Fruit fly (Drosophila melanogaster) whole organism, embryonic: Measurements from ENCODE around the gene Dscam3.
A peak's percentile ranks its signal among the peaks of the same experiment; 100 is the strongest.

ENCODE experiments used
- Blimp-1 ChIP-seq: fragments of 200-800 bp; sonication (Bioruptor generic); optimal IDR thresholded peaks from 3 replicates; lab custom pipeline; 2018; ENCODE audit warnings: missing biosample characterization, missing genetic modification characterization, mild to moderate bottlenecking, moderate library complexity, missing genetic modification reagents
- CG12299 ChIP-seq: fragments of 200-800 bp; sonication (Bioruptor generic); optimal IDR thresholded peaks from 2 replicates; lab custom pipeline; 2018; ENCODE audit warnings: missing biosample characterization, mild to moderate bottlenecking, missing genetic modification characterization
- CG13775 ChIP-seq: fragments of 200-800 bp; sonication (Bioruptor generic); optimal IDR thresholded peaks from 3 replicates; lab custom pipeline; 2017; ENCODE audit warnings: missing biosample characterization, mild to moderate bottlenecking, missing genetic modification characterization
- CG17385 ChIP-seq: fragments of 200-800 bp; sonication (Bioruptor generic); optimal IDR thresholded peaks from 3 replicates; lab custom pipeline; 2018; ENCODE audit warnings: missing biosample characterization, mild to moderate bottlenecking, missing genetic modification characterization
- CG18476 ChIP-seq: fragments of 200-800 bp; sonication (Bioruptor generic); optimal IDR thresholded peaks from 2 replicates; lab custom pipeline; 2016; ENCODE audit warnings: missing biosample characterization, mild to moderate bottlenecking, missing genetic modification characterization
- CG2678 ChIP-seq: fragments of 200-800 bp; sonication (Bioruptor generic); optimal IDR thresholded peaks from 3 replicates; lab custom pipeline; 2019; ENCODE audit warnings: missing biosample characterization, mild to moderate bottlenecking, missing genetic modification characterization, moderate library complexity
- CG3407 ChIP-seq: fragments of 200-800 bp; sonication (Bioruptor generic); optimal IDR thresholded peaks from 2 replicates; lab custom pipeline; 2018; ENCODE audit warnings: missing biosample characterization, mild to moderate bottlenecking, missing genetic modification characterization
- CG4730 ChIP-seq: fragments of 200-800 bp; sonication (Bioruptor generic); IDR thresholded peaks from 2 replicates; pipeline ENCODE4 v1.3.6; 2022; ENCODE audit warnings: missing biosample characterization, missing genetic modification characterization
- CG5180 ChIP-seq: fragments of 200-800 bp; sonication (Bioruptor generic); optimal IDR thresholded peaks from 3 replicates; lab custom pipeline; 2017; ENCODE audit warnings: missing biosample characterization, missing genetic modification characterization, mild to moderate bottlenecking, moderate library complexity, missing genetic modification reagents
- CG5953 ChIP-seq: fragments of 200-800 bp; sonication (Bioruptor generic); IDR thresholded peaks from 2 replicates; pipeline ENCODE4 v1.3.6; 2022; ENCODE audit warnings: missing biosample characterization, missing genetic modification characterization
- CG9437 ChIP-seq: fragments of 200-800 bp; sonication (Bioruptor generic); optimal IDR thresholded peaks from 2 replicates; lab custom pipeline; 2018; ENCODE audit warnings: missing biosample characterization, mild to moderate bottlenecking, missing genetic modification characterization
- CG9932 ChIP-seq: fragments of 200-800 bp; sonication (Bioruptor generic); IDR thresholded peaks from 2 replicates; pipeline ENCODE4 v1.3.6; 2022; ENCODE audit warnings: missing biosample characterization, missing genetic modification characterization
- Dfd ChIP-seq, 2 experiments: fragments of >200 bp; optimal IDR thresholded peaks; 2 replicates each; lab custom pipeline; 2017; ENCODE audit warnings: missing biosample characterization in 2 of 2, missing genetic modification characterization in 2 of 2
- Ets65A ChIP-seq: fragments of 200-800 bp; sonication (Bioruptor generic); peaks from one replicate; lab custom pipeline; 2016; ENCODE audit warnings: missing biosample characterization, missing genetic modification characterization
- Ets97D ChIP-seq: fragments of 200-800 bp; sonication (Bioruptor generic); optimal IDR thresholded peaks from 3 replicates; lab custom pipeline; 2016; ENCODE audit warnings: missing biosample characterization, missing genetic modification characterization
- H2.0 ChIP-seq: fragments of 200-800 bp; sonication (Bioruptor generic); IDR thresholded peaks from 2 replicates; pipeline ENCODE4 v1.3.6; 2022; ENCODE audit warnings: missing biosample characterization, missing genetic modification characterization
- HLH3B ChIP-seq: fragments of 200-800 bp; sonication (Bioruptor generic); IDR thresholded peaks from 2 replicates; pipeline ENCODE4 v1.3.6; 2022; ENCODE audit warnings: missing biosample characterization, missing genetic modification characterization
- HLH4C ChIP-seq: fragments of 200-800 bp; sonication (Bioruptor generic); IDR thresholded peaks from 3 replicates; pipeline ENCODE4 v1.3.6; 2022; ENCODE audit warnings: missing biosample characterization, missing genetic modification characterization; ENCODE audit not compliant: partially characterized antibody
- Lim3 ChIP-seq: fragments of 200-800 bp; sonication (Bioruptor generic); IDR thresholded peaks from 2 replicates; pipeline ENCODE4 v1.3.6; 2022; ENCODE audit warnings: missing biosample characterization, missing genetic modification characterization
- MBD-R2 ChIP-seq: fragments of 200-800 bp; sonication (Bioruptor generic); IDR thresholded peaks from 2 replicates; pipeline ENCODE4 v1.3.6; 2022; ENCODE audit warnings: missing biosample characterization, missing genetic modification characterization
- Med ChIP-seq: fragments of 200-800 bp; sonication (Bioruptor generic); peaks from one replicate; lab custom pipeline; 2016; ENCODE audit warnings: missing biosample characterization, missing genetic modification characterization, mild to moderate bottlenecking, inconsistent platforms, moderate library complexity
- PHDP ChIP-seq: fragments of 200-800 bp; sonication (Bioruptor generic); optimal IDR thresholded peaks from 3 replicates; lab custom pipeline; 2018; ENCODE audit warnings: missing biosample characterization, mild to moderate bottlenecking, missing genetic modification characterization, moderate library complexity
- Rfx ChIP-seq: fragments of 200-800 bp; sonication (Bioruptor generic); IDR thresholded peaks from 2 replicates; pipeline ENCODE4 v1.3.6; 2022; ENCODE audit warnings: missing biosample characterization, missing genetic modification characterization
- Side ChIP-seq: fragments of 200-800 bp; sonication (Bioruptor generic); optimal IDR thresholded peaks from 2 replicates; lab custom pipeline; 2016; ENCODE audit warnings: missing biosample characterization, missing genetic modification characterization
- Sox102F ChIP-seq: fragments of 200-800 bp; sonication (Bioruptor generic); optimal IDR thresholded peaks from 2 replicates; lab custom pipeline; 2018; ENCODE audit warnings: missing biosample characterization, mild to moderate bottlenecking, missing genetic modification characterization, moderate library complexity
- Stat92E ChIP-seq, 3 experiments: fragments of >200 bp in 2 of 3; fragments of 200-800 bp in 1 of 3; sonication (Bioruptor generic) in 1 of 3; optimal IDR thresholded peaks; 2 replicates each; lab custom pipeline; 2017 to 2019; ENCODE audit warnings: missing biosample characterization in 3 of 3, missing genetic modification characterization in 3 of 3, mild to moderate bottlenecking in 1 of 3, moderate library complexity in 1 of 3
- Usf ChIP-seq: fragments of 200-800 bp; sonication (Bioruptor generic); optimal IDR thresholded peaks from 2 replicates; lab custom pipeline; 2017; ENCODE audit warnings: missing genotype, missing biosample characterization, missing genetic modification characterization
- Xbp1 ChIP-seq: fragments of 200-800 bp; sonication (Bioruptor generic); optimal IDR thresholded peaks from 3 replicates; lab custom pipeline; 2016; ENCODE audit warnings: missing biosample characterization, mild to moderate bottlenecking, missing genetic modification characterization
- az2 ChIP-seq: fragments of 200-800 bp; sonication (Bioruptor generic); optimal IDR thresholded peaks from 3 replicates; lab custom pipeline; 2016; ENCODE audit warnings: missing biosample characterization, missing genetic modification characterization
- bbx ChIP-seq: fragments of 200-800 bp; sonication (Bioruptor generic); IDR thresholded peaks from 2 replicates; pipeline ENCODE4 v1.3.6; 2022; ENCODE audit warnings: missing biosample characterization, missing genetic modification characterization; ENCODE audit not compliant: partially characterized antibody
- br ChIP-seq: fragments of >200 bp; optimal IDR thresholded peaks from 2 replicates; lab custom pipeline; 2017
- crp ChIP-seq, 2 experiments: fragments of 200-800 bp; sonication (Bioruptor generic); optimal IDR thresholded peaks; 2 replicates in 1 of 2; 3 replicates in 1 of 2; lab custom pipeline; 2017; ENCODE audit warnings: missing biosample characterization in 2 of 2, missing genetic modification characterization in 2 of 2, mild to moderate bottlenecking in 1 of 2, moderate library complexity in 1 of 2
- dan ChIP-seq: fragments of 200-800 bp; sonication (Bioruptor generic); IDR thresholded peaks from 2 replicates; pipeline ENCODE4 v1.3.6; 2022; ENCODE audit warnings: missing biosample characterization, missing genetic modification characterization
- dm ChIP-seq: fragments of 200-800 bp; sonication (Bioruptor generic); optimal IDR thresholded peaks from 3 replicates; lab custom pipeline; 2016; ENCODE audit warnings: missing biosample characterization, missing genetic modification characterization
- fu2 ChIP-seq: fragments of 200-800 bp; sonication (Bioruptor generic); optimal IDR thresholded peaks from 2 replicates; lab custom pipeline; 2016; ENCODE audit warnings: missing biosample characterization, missing genetic modification characterization
- inv ChIP-seq: fragments of 200-800 bp; sonication (Bioruptor generic); IDR thresholded peaks from 2 replicates; pipeline ENCODE4 v1.3.6; 2022; ENCODE audit warnings: missing biosample characterization, missing genetic modification characterization; ENCODE audit not compliant: partially characterized antibody
- mld ChIP-seq: fragments of 200-800 bp; sonication (Bioruptor generic); IDR thresholded peaks from 3 replicates; pipeline ENCODE4 v1.3.6; 2022; ENCODE audit warnings: missing biosample characterization, missing genetic modification characterization; ENCODE audit not compliant: partially characterized antibody
- otp ChIP-seq: fragments of 200-800 bp; sonication (Bioruptor generic); IDR thresholded peaks from 3 replicates; pipeline ENCODE4, ENCODE4 v1.3.6; 2022; ENCODE audit warnings: missing biosample characterization, missing genetic modification characterization
- pan ChIP-seq, 4 experiments: fragments of >200 bp in 3 of 4; fragments of 200-800 bp in 1 of 4; sonication (Bioruptor generic) in 1 of 4; optimal IDR thresholded peaks in 3 of 4; IDR thresholded peaks in 1 of 4; 2 replicates each; pipeline versions ENCODE4 v1.3.6 to Lab custom; 2017 to 2022; ENCODE audit warnings: missing biosample characterization in 2 of 4, missing genetic modification characterization in 2 of 4, mixed read lengths in 1 of 4
- pfk ChIP-seq: fragments of 200-800 bp; sonication (Bioruptor generic); optimal IDR thresholded peaks from 2 replicates; lab custom pipeline; 2018; ENCODE audit warnings: missing biosample characterization, mild to moderate bottlenecking, missing genetic modification characterization, moderate library complexity
- sc ChIP-seq, 3 experiments: fragments of >200 bp in 2 of 3; fragments of 200-800 bp in 1 of 3; sonication (Bioruptor generic) in 1 of 3; optimal IDR thresholded peaks; 2 replicates in 2 of 3; 3 replicates in 1 of 3; lab custom pipeline; 2017; ENCODE audit warnings: mild to moderate bottlenecking in 1 of 3, missing biosample characterization in 1 of 3, missing genetic modification characterization in 1 of 3, missing genetic modification reagents in 1 of 3
- sim ChIP-seq: fragments of 200-800 bp; sonication (Bioruptor generic); IDR thresholded peaks from 2 replicates; pipeline ENCODE4 v1.3.6; 2022; ENCODE audit warnings: missing biosample characterization, missing genetic modification characterization
- sob ChIP-seq: fragments of 200-800 bp; sonication (Bioruptor generic); IDR thresholded peaks from 2 replicates; pipeline ENCODE4 v1.3.6; 2022; ENCODE audit warnings: missing biosample characterization, missing genetic modification characterization
- sug ChIP-seq: fragments of 200-800 bp; optimal IDR thresholded peaks from 2 replicates; lab custom pipeline; 2019; ENCODE audit warnings: missing biosample characterization, mild to moderate bottlenecking, missing genetic modification characterization, moderate library complexity
- tio ChIP-seq: fragments of 200-800 bp; sonication (Bioruptor generic); optimal IDR thresholded peaks from 2 replicates; lab custom pipeline; 2017; ENCODE audit warnings: missing biosample characterization, missing genetic modification characterization, inconsistent platforms
- twi ChIP-seq: fragments of 200-800 bp; optimal IDR thresholded peaks from 2 replicates; lab custom pipeline; 2019; ENCODE audit warnings: missing biosample characterization, mild to moderate bottlenecking, missing genetic modification characterization, moderate library complexity
- vfl ChIP-seq: fragments of 200-800 bp; sonication (Bioruptor generic); optimal IDR thresholded peaks from 2 replicates; lab custom pipeline; 2016; ENCODE audit warnings: missing biosample characterization, missing genetic modification characterization
- wor ChIP-seq: fragments of 200-800 bp; sonication (Bioruptor generic); IDR thresholded peaks from 2 replicates; pipeline ENCODE4 v1.3.6; 2022; ENCODE audit warnings: missing biosample characterization, missing genetic modification characterization
- zfh2 ChIP-seq: fragments of 200-800 bp; sonication (Bioruptor generic); optimal IDR thresholded peaks from 2 replicates; lab custom pipeline; 2016; ENCODE audit warnings: missing biosample characterization, missing genetic modification characterization

The Dscam3 gene

DNA sequence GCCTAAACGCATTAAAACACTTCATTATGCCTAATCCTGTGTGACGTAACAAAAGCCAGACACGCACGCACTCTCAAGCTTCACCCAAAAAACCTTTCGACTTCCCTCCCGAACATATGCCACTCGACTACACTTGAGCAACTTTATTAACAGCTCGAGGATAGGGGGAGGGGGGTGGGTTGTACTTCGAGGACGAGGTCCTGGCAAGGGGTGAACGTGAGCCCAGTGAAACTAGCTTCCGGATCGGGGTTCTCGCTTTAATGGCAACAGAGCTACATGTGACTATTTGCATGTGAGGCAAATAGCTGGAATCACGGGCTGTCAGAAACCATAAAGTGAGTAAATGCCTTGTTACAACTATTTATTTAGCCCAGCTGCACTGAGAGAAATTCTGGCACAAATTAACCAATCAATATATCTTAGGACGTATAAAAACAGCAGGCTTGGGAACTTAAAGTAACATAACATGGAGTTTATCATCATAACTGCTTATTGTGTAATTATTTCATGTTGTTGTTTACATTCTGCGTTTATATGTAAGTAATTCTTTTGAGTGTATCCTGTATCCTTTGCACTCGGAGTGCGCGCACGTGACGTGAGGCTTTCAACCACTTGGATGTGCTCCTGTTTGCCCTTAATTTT lies 45.5 kb upstream of the Dscam3 start (continued):
- TF ChIP-seq inv (GFP tag; lab: Robert Waterston, UW) (no peak), sob (GFP tag; lab: Robert Waterston, UW) (no peak), CG3407 (GFP tag; lab: Kevin White, UChicago) (no peak), Med (peak; percentile 90), Side (GFP tag; lab: Kevin White, UChicago) (no peak), sc (optimal IDR thresholded peaks at IDR 0.05; lab: Kevin White, UChicago) (no peak), sc (GFP tag; optimal IDR thresholded peaks at IDR 0.05; lab: Kevin White, UChicago) (peak; percentile 36), bbx (GFP tag; lab: Robert Waterston, UW) (no peak), CG5953 (GFP tag; lab: Robert Waterston, UW) (0 out of 2 replicates have a peak, but pooled peaks have one; percentile 18), crp (GFP tag; optimal IDR thresholded peaks at IDR 0.05; lab: Kevin White, UChicago) (no peak), otp (GFP tag; lab: Robert Waterston, UW) (no peak), Xbp1 (GFP tag; lab: Kevin White, UChicago) (peak; percentile 62), dan (GFP tag; lab: Robert Waterston, UW) (no peak), pan (optimal IDR thresholded peaks at IDR 0.05; lab: Kevin White, UChicago) (no peak), pan (GFP tag; optimal IDR thresholded peaks at IDR 0.05 in 1 of 2, IDR thresholded peaks at IDR 0.05 in 1 of 2) (peak in 1 of 2 experiments; percentile 17), CG9932 (GFP tag; lab: Robert Waterston, UW) (no peak), CG18476 (GFP tag; lab: Kevin White, UChicago) (peak; percentile 26), Ets65A (GFP tag; lab: Kevin White, UChicago) (peak; percentile 91), dm (GFP tag; lab: Kevin White, UChicago) (no peak), Sox102F (GFP tag; lab: Kevin White, UChicago) (no peak), CG17385 (GFP tag; lab: Kevin White, UChicago) (peak; percentile 41), sug (no peak), H2.0 (GFP tag; lab: Robert Waterston, UW) (no peak), sim (GFP tag; lab: Robert Waterston, UW) (peak; percentile 19; the same call in 1 of the 2 replicates), br (no peak), twi (tag; lab: Kevin White, UChicago) (peak; percentile 39), Rfx (no peak), CG5180 (no peak), Blimp-1 (GFP tag; lab: Kevin White, UChicago) (peak; percentile 64), HLH4C (GFP tag; lab: Robert Waterston, UW) (no peak), Ets97D (no peak), CG2678 (tag; lab: Kevin White, UChicago) (no peak), Usf (GFP tag; lab: Kevin White, UChicago) (peak; percentile 8), fu2 (GFP tag; lab: Kevin White, UChicago) (no peak), vfl (no peak), MBD-R2 (no peak), HLH3B (GFP tag; lab: Robert Waterston, UW) (peak; percentile 39; the same call in 1 of the 2 replicates), Stat92E (GFP tag; optimal IDR thresholded peaks at IDR 0.05; lab: Kevin White, UChicago) (no peak), tio (peak; percentile 52), PHDP (tag; lab: Kevin White, UChicago) (no peak), zfh2 (GFP tag; lab: Kevin White, UChicago) (no peak), az2 (GFP tag; lab: Kevin White, UChicago) (peak; percentile 49), Dfd (GFP tag; optimal IDR thresholded peaks at IDR 0.05; lab: Kevin White, UChicago) (no peak), wor (GFP tag; lab: Robert Waterston, UW) (no peak), CG12299 (no peak), CG13775 (GFP tag; lab: Kevin White, UChicago) (peak; percentile 50), CG4730 (GFP tag; lab: Robert Waterston, UW) (no peak), CG9437 (GFP tag; lab: Kevin White, UChicago) (no peak), mld (no peak), Lim3 (GFP tag; lab: Robert Waterston, UW) (no peak), pfk (GFP tag; lab: Kevin White, UChicago) (no peak)
